Worm (Caenorhabditis elegans) whole organism, L4 larva: Measurements from ENCODE around the gene F20A1.6.

Experiments used
- F49E8.2 ChIP-seq: sonication (generic microtip); optimal IDR thresholded peaks from 2 replicates; lab custom pipeline; 2016; ENCODE audit warnings: missing compliant biosample characterization, mild to moderate bottlenecking, missing genetic modification characterization, borderline replicate concordance
- R02D3.7 ChIP-seq: fragments of 150-350 bp; sonication (generic microtip); optimal IDR thresholded peaks from 3 replicates; lab custom pipeline; 2014; ENCODE audit warnings: missing biosample characterization, missing genetic modification characterization
- T20F7.1 ChIP-seq: fragments of 200-800 bp; sonication (Bioruptor generic); optimal IDR thresholded peaks from 2 replicates; lab custom pipeline; 2018; ENCODE audit warnings: mild to moderate bottlenecking, missing genetic modification characterization, missing compliant biosample characterization
- Y105C5A.15 ChIP-seq: fragments of 200-800 bp; sonication (Bioruptor generic); IDR thresholded peaks from 2 replicates; pipeline ENCODE4 v1.3.6; 2022; ENCODE audit warnings: missing genetic modification characterization, missing compliant biosample characterization
- ZK337.2 ChIP-seq: fragments of 200-800 bp; sonication (Bioruptor generic); IDR thresholded peaks from 2 replicates; pipeline ENCODE4 v1.3.6; 2022; ENCODE audit warnings: missing genetic modification reagents, missing genetic modification characterization, missing compliant biosample characterization
- ZK546.5 ChIP-seq, 2 experiments: sonication (generic microtip); optimal IDR thresholded peaks; 2 replicates each; lab custom pipeline; 2017; ENCODE audit warnings: missing biosample characterization in 2 of 2, missing genetic modification characterization in 2 of 2
- arid-1 ChIP-seq: fragments of 200-800 bp; sonication (Bioruptor generic); conservative IDR thresholded peaks from 2 replicates; pipeline ENCODE4 v1.3.6; 2022; ENCODE audit warnings: missing genetic modification reagents, missing genetic modification characterization, missing compliant biosample characterization
- ceh-20 ChIP-seq: fragments of 200-800 bp; sonication (Bioruptor generic); IDR thresholded peaks from 2 replicates; pipeline ENCODE4 v1.3.6; 2022; ENCODE audit warnings: missing genetic modification reagents, missing genetic modification characterization, missing compliant biosample characterization
- ceh-32 ChIP-seq: sonication (generic microtip); optimal IDR thresholded peaks from 2 replicates; lab custom pipeline; 2016; ENCODE audit warnings: mild to moderate bottlenecking, missing genetic modification characterization, missing compliant biosample characterization; ENCODE audit not compliant: poor library complexity
- ceh-44 ChIP-seq: fragments of 200-800 bp; sonication (Bioruptor generic); IDR thresholded peaks from 2 replicates; pipeline ENCODE4 v1.3.6; 2022; ENCODE audit warnings: missing genetic modification reagents, missing genetic modification characterization, missing compliant biosample characterization
- ceh-82 ChIP-seq: sonication (generic microtip); optimal IDR thresholded peaks from 2 replicates; lab custom pipeline; 2017; ENCODE audit warnings: missing biosample characterization, missing genetic modification characterization
- ces-1 ChIP-seq: fragments of 150-350 bp; sonication (generic microtip); optimal IDR thresholded peaks from 4 replicates; lab custom pipeline; 2014; ENCODE audit warnings: missing biosample characterization, missing genetic modification reagents, missing genetic modification characterization
- cey-2 ChIP-seq: sonication (generic microtip); optimal IDR thresholded peaks from 3 replicates; lab custom pipeline; 2017; ENCODE audit warnings: missing genetic modification characterization, mild to moderate bottlenecking, missing compliant biosample characterization, antibody characterized with exemption, borderline replicate concordance; ENCODE audit not compliant: insufficient read depth
- daf-19 ChIP-seq: fragments of 200-800 bp; sonication (Bioruptor generic); conservative IDR thresholded peaks from 2 replicates; pipeline ENCODE4 v1.3.6; 2022; ENCODE audit warnings: missing genetic modification characterization, missing compliant biosample characterization
- dmd-9 ChIP-seq: fragments of 200-800 bp; sonication (Bioruptor generic); IDR thresholded peaks from 2 replicates; pipeline ENCODE4 v1.3.6; 2022; ENCODE audit warnings: missing genetic modification reagents, missing genetic modification characterization, missing compliant biosample characterization
- dpl-1 ChIP-seq: fragments of 150-350 bp; optimal IDR thresholded peaks from 2 replicates; lab custom pipeline; 2014; ENCODE audit warnings: missing biosample characterization, missing genetic modification reagents, missing genetic modification characterization
- duxl-1 ChIP-seq: sonication (generic microtip); optimal IDR thresholded peaks from 2 replicates; lab custom pipeline; 2016; ENCODE audit warnings: mild to moderate bottlenecking, missing genetic modification characterization, moderate library complexity, missing compliant biosample characterization; ENCODE audit not compliant: poor library complexity
- egl-27 ChIP-seq: sonication (generic microtip); optimal IDR thresholded peaks from 3 replicates; lab custom pipeline; 2017; ENCODE audit warnings: missing biosample characterization, missing genetic modification reagents, missing genetic modification characterization
- fkh-10 ChIP-seq: fragments of 150-350 bp; optimal IDR thresholded peaks from 2 replicates; lab custom pipeline; 2014; ENCODE audit warnings: missing biosample characterization, missing genetic modification reagents, missing genetic modification characterization
- fos-1 ChIP-seq: fragments of 150-350 bp; optimal IDR thresholded peaks from 2 replicates; lab custom pipeline; 2014; ENCODE audit warnings: missing biosample characterization, missing genetic modification characterization
- hif-1 ChIP-seq, 2 experiments: sonication (generic microtip); optimal IDR thresholded peaks; 2 replicates each; lab custom pipeline; 2016 to 2017; ENCODE audit warnings: missing compliant biosample characterization in 2 of 2, missing genetic modification characterization in 2 of 2, missing genetic modification reagents in 2 of 2, missing genotype in 2 of 2, mild to moderate bottlenecking in 1 of 2
- hlh-11 ChIP-seq: fragments of 200-800 bp; sonication (Bioruptor generic); optimal IDR thresholded peaks from 2 replicates; lab custom pipeline; 2018; ENCODE audit warnings: mild to moderate bottlenecking, missing genetic modification characterization, missing compliant biosample characterization
- hmg-1.1 ChIP-seq: fragments of 200-800 bp; sonication (Bioruptor generic); IDR thresholded peaks from 2 replicates; pipeline ENCODE4 v1.3.6; 2022; ENCODE audit warnings: missing genetic modification reagents, missing genetic modification characterization, missing compliant biosample characterization
- lim-7 ChIP-seq: fragments of 200-800 bp; sonication (Bioruptor generic); IDR thresholded peaks from 2 replicates; pipeline ENCODE4 v1.3.6; 2022; ENCODE audit warnings: missing genetic modification characterization, missing compliant biosample characterization
- lin-29 ChIP-seq: fragments of 200-800 bp; sonication (Bioruptor generic); IDR thresholded peaks from 2 replicates; pipeline ENCODE4 v1.3.6; 2022; ENCODE audit warnings: missing genetic modification reagents, missing genetic modification characterization, missing compliant biosample characterization
- lin-38 ChIP-seq: fragments of 200-800 bp; sonication (Bioruptor generic); IDR thresholded peaks from 2 replicates; pipeline ENCODE4 v1.3.6; 2022; ENCODE audit warnings: missing genetic modification reagents, missing genetic modification characterization, missing compliant biosample characterization
- madf-9 ChIP-seq: fragments of 200-800 bp; sonication (Bioruptor generic); conservative IDR thresholded peaks from 2 replicates; pipeline ENCODE4 v1.3.6; 2022; ENCODE audit warnings: missing genetic modification reagents, missing genetic modification characterization, missing compliant biosample characterization
- mep-1 ChIP-seq: fragments of 150-350 bp; sonication (generic microtip); optimal IDR thresholded peaks from 3 replicates; lab custom pipeline; 2014; ENCODE audit warnings: missing biosample characterization, missing genetic modification characterization
- nhr-11 ChIP-seq: fragments of 150-350 bp; optimal IDR thresholded peaks from 2 replicates; lab custom pipeline; 2014; ENCODE audit warnings: missing biosample characterization, missing genetic modification characterization
- nhr-111 ChIP-seq: fragments of 200-800 bp; sonication (Bioruptor generic); optimal IDR thresholded peaks from 2 replicates; lab custom pipeline; 2018; ENCODE audit warnings: mild to moderate bottlenecking, missing genetic modification characterization, missing compliant biosample characterization
- nhr-28 ChIP-seq: fragments of 150-350 bp; optimal IDR thresholded peaks from 2 replicates; lab custom pipeline; 2014; ENCODE audit warnings: missing biosample characterization, missing genetic modification characterization
- nhr-48 ChIP-seq: sonication (generic microtip); optimal IDR thresholded peaks from 2 replicates; lab custom pipeline; 2016; ENCODE audit warnings: mild to moderate bottlenecking, missing genetic modification characterization, missing compliant biosample characterization
- nhr-6 ChIP-seq: fragments of 150-350 bp; optimal IDR thresholded peaks from 2 replicates; lab custom pipeline; 2014; ENCODE audit warnings: missing biosample characterization, missing genetic modification characterization
- nhr-77 ChIP-seq: fragments of 150-350 bp; optimal IDR thresholded peaks from 2 replicates; lab custom pipeline; 2014; ENCODE audit warnings: missing biosample characterization, missing genetic modification characterization
- php-3 ChIP-seq: fragments of 200-800 bp; sonication (Bioruptor generic); IDR thresholded peaks from 2 replicates; pipeline ENCODE4 v1.3.6; 2022; ENCODE audit warnings: missing genetic modification reagents, missing genetic modification characterization, missing compliant biosample characterization
- rbr-2 ChIP-seq: sonication (generic microtip); optimal IDR thresholded peaks from 2 replicates; lab custom pipeline; 2016; ENCODE audit warnings: missing genotype, missing genetic modification characterization, missing compliant biosample characterization
- skn-1 ChIP-seq: fragments of 150-350 bp; optimal IDR thresholded peaks from 2 replicates; lab custom pipeline; 2014; ENCODE audit warnings: missing biosample characterization, missing genetic modification characterization
- spr-1 ChIP-seq: sonication (generic microtip); optimal IDR thresholded peaks from 2 replicates; lab custom pipeline; 2016; ENCODE audit warnings: mild to moderate bottlenecking, missing genetic modification characterization, missing compliant biosample characterization
- tra-1 ChIP-seq: fragments of 200-800 bp; sonication (Bioruptor generic); IDR thresholded peaks from 2 replicates; pipeline ENCODE4 v1.3.6; 2022; ENCODE audit warnings: missing genetic modification reagents, missing genetic modification characterization, missing compliant biosample characterization
- unc-130 ChIP-seq: sonication (generic microtip); optimal IDR thresholded peaks from 2 replicates; lab custom pipeline; 2016; ENCODE audit warnings: missing genetic modification reagents, missing genetic modification characterization, missing compliant biosample characterization
- unc-39 ChIP-seq: sonication (generic microtip); optimal IDR thresholded peaks from 2 replicates; lab custom pipeline; 2017; ENCODE audit warnings: missing biosample characterization, missing genetic modification characterization
- unc-62 ChIP-seq, 3 experiments: fragments of 150-350 bp in 1 of 3; sonication (generic microtip); optimal IDR thresholded peaks in 2 of 3; peaks in 1 of 3; 1 replicate in 1 of 3; 2 replicates in 2 of 3; lab custom pipeline; 2014 to 2017; ENCODE audit warnings: missing biosample characterization in 3 of 3, missing genetic modification characterization in 3 of 3, missing genetic modification reagents in 3 of 3, missing genotype in 1 of 3
- zfp-3 ChIP-seq: fragments of 200-800 bp; sonication (Bioruptor generic); conservative IDR thresholded peaks from 2 replicates; pipeline ENCODE4 v1.3.6; 2022; ENCODE audit warnings: missing genetic modification reagents, missing genetic modification characterization, missing compliant biosample characterization
- zip-2 ChIP-seq: fragments of 150-350 bp; optimal IDR thresholded peaks from 2 replicates; lab custom pipeline; 2014; ENCODE audit warnings: missing biosample characterization, missing genetic modification characterization
- ztf-11 ChIP-seq: fragments of 150-350 bp; optimal IDR thresholded peaks from 2 replicates; lab custom pipeline; 2014; ENCODE audit warnings: missing biosample characterization, missing genetic modification characterization

F20A1.6 gene

ce11 chrV:7068861-7069260 lies 41.9 kb upstream of the F20A1.6 start:
- TF ChIP-seq F49E8.2 (no peak), unc-62 (GFP tag; optimal IDR thresholded peaks at IDR 0.05 in 1 of 2; lab: Kevin White, UChicago) (peak in 1 of 2 experiments; percentile 59), unc-62 (tag; optimal IDR thresholded peaks at IDR 0.05; lab: Kevin White, UChicago) (no peak), hlh-11 (no peak), zfp-3 (GFP tag; lab: Robert Waterston, UW) (no peak), ces-1 (GFP tag; lab: Kevin White, UChicago) (no peak), egl-27 (no peak)

ce11 chrV:7065226-7065625 lies 38.3 kb upstream of the F20A1.6 start, which contains the start of gene Y57E12AR.1:
Y57E12AR.1 (minus strand) TSS chrV:7065326.
- TF ChIP-seq ztf-11, result no peak

ce11 chrV:7062790-7063189 lies 35.8 kb upstream of the F20A1.6 start, which contains the start of gene tmem-258:
tmem-258 (plus strand) TSS chrV:7063174.
- TF ChIP-seq lin-38 (GFP tag; lab: Robert Waterston, UW), result peak; percentile 31

- TF ChIP-seq R02D3.7, result no peak
- TF ChIP-seq zfp-3 (GFP tag; lab: Robert Waterston, UW), result 0 out of 2 replicates have a peak, but pooled peaks have one; percentile 67
- TF ChIP-seq hlh-11, result peak; percentile 86
- no peak for TF ChIP-seq ZK546.5 (tag; optimal IDR thresholded peaks at IDR 0.05; lab: Kevin White, UChicago)
- no peak for TF ChIP-seq ceh-32 (tag; lab: Kevin White, UChicago)
- no peak for TF ChIP-seq fos-1 (tag; lab: Kevin White, UChicago)
- no peak for TF ChIP-seq lim-7 (GFP tag; lab: Robert Waterston, UW)
- TF ChIP-seq php-3 (GFP tag; lab: Robert Waterston, UW), result no peak
- TF ChIP-seq hif-1 (tag; optimal IDR thresholded peaks at IDR 0.05; lab: Kevin White, UChicago), result peak in 1 of 2 experiments; percentile 43
- peak; percentile 72 for TF ChIP-seq nhr-11 (tag; lab: Kevin White, UChicago)
- TF ChIP-seq skn-1 (tag; lab: Kevin White, UChicago), result no peak
- peak; percentile 56 for TF ChIP-seq nhr-6 (tag; lab: Kevin White, UChicago)
- no peak for TF ChIP-seq daf-19 (GFP tag; lab: Robert Waterston, UW)
- TF ChIP-seq lin-29 (GFP tag; lab: Robert Waterston, UW), result no peak
- no peak for TF ChIP-seq nhr-111 (GFP tag; lab: Kevin White, UChicago)
- peak; percentile 88 for TF ChIP-seq nhr-77 (tag; lab: Kevin White, UChicago)
- TF ChIP-seq madf-9 (GFP tag; lab: Robert Waterston, UW), result no peak
- no peak for TF ChIP-seq arid-1 (GFP tag; lab: Robert Waterston, UW)
- peak; percentile 85 for TF ChIP-seq dpl-1 (GFP tag; lab: Kevin White, UChicago)
- TF ChIP-seq dmd-9 (GFP tag; lab: Robert Waterston, UW), result peak; percentile 66; the same call in 1 of the 2 replicates
- TF ChIP-seq unc-130 (GFP tag; lab: Kevin White, UChicago), result peak; percentile 16
- TF ChIP-seq nhr-48 (tag; lab: Kevin White, UChicago), result peak; percentile 62
- peak; percentile 71 for TF ChIP-seq T20F7.1 (GFP tag; lab: Kevin White, UChicago)
- TF ChIP-seq egl-27, result no peak
- TF ChIP-seq tra-1, result no peak
- no peak for TF ChIP-seq cey-2 (tag; lab: Kevin White, UChicago)
- no peak for TF ChIP-seq ceh-82 (tag; lab: Kevin White, UChicago)
- peak; percentile 43 for TF ChIP-seq fkh-10 (GFP tag; lab: Kevin White, UChicago)
- peak; percentile 92 for TF ChIP-seq nhr-28
- TF ChIP-seq rbr-2 (tag; lab: Kevin White, UChicago), result peak; percentile 78
- TF ChIP-seq ZK337.2 (GFP tag; lab: Robert Waterston, UW), result no peak
- no peak for TF ChIP-seq unc-39 (tag; lab: Kevin White, UChicago)
- TF ChIP-seq zip-2 (tag; lab: Kevin White, UChicago), result no peak
- peak; percentile 91 for TF ChIP-seq mep-1 (tag; lab: Kevin White, UChicago)
- TF ChIP-seq hmg-1.1 (GFP tag; lab: Robert Waterston, UW), result peak; percentile 58
- peak; percentile 72 for TF ChIP-seq ceh-20 (GFP tag; lab: Robert Waterston, UW)
- TF ChIP-seq Y105C5A.15, result no peak
- TF ChIP-seq spr-1 (tag; lab: Kevin White, UChicago), result peak; percentile 73
- peak; percentile 60 for TF ChIP-seq duxl-1 (tag; lab: Kevin White, UChicago)
- no peak for TF ChIP-seq ceh-44 (GFP tag; lab: Robert Waterston, UW)
Observed at ce11 chrV:7060396-7060795, 33.4 kb upstream of the F20A1.6 start, which contains the start of the genes Y57E12AL.6 and Y57E12AL.1. Y57E12AL.6 (minus strand) TSS chrV:7060470. Y57E12AL.1 (plus strand) TSS chrV:7060530.
